Worm (Caenorhabditis elegans): Measurements from ENCODE around the gene srh-42.

Gene srh-42

DNA sequence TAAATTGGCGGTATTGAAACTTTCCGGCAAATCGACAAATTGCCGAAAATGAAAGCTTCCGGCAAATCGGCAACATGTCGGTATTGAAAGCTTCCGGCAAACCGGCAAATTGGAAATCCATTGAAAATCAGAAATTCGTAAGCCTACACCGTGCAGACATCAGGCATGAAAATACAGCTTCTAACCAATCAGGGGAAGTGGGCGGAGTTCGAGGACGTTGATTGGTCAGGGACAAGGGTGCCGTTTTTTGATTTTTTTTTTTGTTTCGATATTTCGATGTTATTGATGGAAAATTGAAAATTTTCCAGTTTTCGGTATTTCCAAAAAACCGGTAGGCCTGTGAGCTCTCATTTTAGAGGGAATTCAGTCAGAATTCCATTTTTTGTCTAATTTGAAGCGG lies 19.0 kb downstream of the srh-42 start:
- TF ChIP-seq nfya-1 (tag; optimal IDR thresholded peaks at IDR 0.05) (peak; percentile 88), F13H6.1 (tag; optimal IDR thresholded peaks at IDR 0.05) (no peak)

- no peak for TF ChIP-seq ahr-1 (tag; optimal IDR thresholded peaks at IDR 0.05)
- TF ChIP-seq nfya-1 (tag; optimal IDR thresholded peaks at IDR 0.05): peak; percentile 97
Observed at ce11 chrII:14269142-14269593, 19.7 kb downstream of the srh-42 start, which contains the start of gene Y54G11A.1. TSS of gene Y54G11A.1 (minus strand) at chrII:14269192.

ce11 chrII:14257943-14258342 lies 30.9 kb downstream of the srh-42 start:
- TF ChIP-seq pqm-1 (tag; optimal IDR thresholded peaks at IDR 0.05) (no peak), unc-42 (tag; optimal IDR thresholded peaks at IDR 0.05) (no peak), madf-2 (tag; optimal IDR thresholded peaks at IDR 0.05) (no peak), ceh-18 (tag; optimal IDR thresholded peaks at IDR 0.05) (no peak), sdc-2 (tag; optimal IDR thresholded peaks at IDR 0.05) (no peak), ceh-30 (tag; optimal IDR thresholded peaks at IDR 0.05) (no peak), K09A11.1 (tag; optimal IDR thresholded peaks at IDR 0.05; ENCODE audit: insufficient read depth) (no peak), C08G9.2 (tag; optimal IDR thresholded peaks at IDR 0.05) (no peak), ttx-3 (tag; optimal IDR thresholded peaks at IDR 0.05) (no peak)

ce11 chrII:14256779-14257178 lies 32.1 kb downstream of the srh-42 start, which contains the start of gene Y54G11A.19:
TSS of gene Y54G11A.19 (minus strand) at chrII:14256879.
- TF ChIP-seq tbx-7 (tag; optimal IDR thresholded peaks at IDR 0.05): no peak
- no peak for TF ChIP-seq mec-3 (tag; optimal IDR thresholded peaks at IDR 0.05; ENCODE audit: borderline replicate concordance)
- TF ChIP-seq fkh-6 (tag; optimal IDR thresholded peaks at IDR 0.05): no peak

- no peak for TF ChIP-seq ceh-22 (tag; optimal IDR thresholded peaks at IDR 0.05)
- no peak for TF ChIP-seq C38D4.7 (GFP tag; optimal IDR thresholded peaks at IDR 0.05)
- no peak for TF ChIP-seq ceh-2 (tag; optimal IDR thresholded peaks at IDR 0.05)
- no peak for TF ChIP-seq madf-2 (tag; optimal IDR thresholded peaks at IDR 0.05)
- TF ChIP-seq ceh-6 (GFP tag; optimal IDR thresholded peaks at IDR 0.05): no peak
- no peak for TF ChIP-seq lin-11 (tag; optimal IDR thresholded peaks at IDR 0.05)
- TF ChIP-seq che-1 (tag; optimal IDR thresholded peaks at IDR 0.05): no peak
- no peak for TF ChIP-seq ceh-31 (tag; optimal IDR thresholded peaks at IDR 0.05)
- TF ChIP-seq C08G9.2 (tag; optimal IDR thresholded peaks at IDR 0.05): no peak
- TF ChIP-seq sdc-2 (tag; optimal IDR thresholded peaks at IDR 0.05): no peak
- no peak for TF ChIP-seq ztf-16 (tag; optimal IDR thresholded peaks at IDR 0.05)
- no peak for TF ChIP-seq ceh-18 (tag; optimal IDR thresholded peaks at IDR 0.05)
- no peak for TF ChIP-seq hlh-8 (tag; optimal IDR thresholded peaks at IDR 0.05)
- TF ChIP-seq ahr-1 (tag; optimal IDR thresholded peaks at IDR 0.05): no peak
- no peak for TF ChIP-seq F13H6.1 (tag; optimal IDR thresholded peaks at IDR 0.05)
- no peak for TF ChIP-seq hlh-30 (tag; optimal IDR thresholded peaks at IDR 0.05; ENCODE audit: insufficient read depth)
- no peak for TF ChIP-seq unc-55 (GFP tag; optimal IDR thresholded peaks at IDR 0.05)
Observed at ce11 chrII:14255850-14256249, 33.0 kb downstream of the srh-42 start.

ce11 chrII:14252057-14252456 lies 36.8 kb downstream of the srh-42 start, which contains the start of gene Y54G11A.2:
TSS of gene Y54G11A.2 (plus strand) at chrII:14252357.
- TF ChIP-seq mec-3 (tag; optimal IDR thresholded peaks at IDR 0.05; ENCODE audit: borderline replicate concordance) (no peak), syd-9 (tag; optimal IDR thresholded peaks at IDR 0.05) (no peak), fkh-6 (tag; optimal IDR thresholded peaks at IDR 0.05) (no peak), ceh-34 (tag; optimal IDR thresholded peaks at IDR 0.05) (no peak), pat-9 (tag; optimal IDR thresholded peaks at IDR 0.05) (no peak), lim-6 (tag; optimal IDR thresholded peaks at IDR 0.05) (no peak), eyg-1 (tag; optimal IDR thresholded peaks at IDR 0.05) (no peak), ahr-1 (tag; optimal IDR thresholded peaks at IDR 0.05) (no peak), nhr-11 (tag; optimal IDR thresholded peaks at IDR 0.05) (no peak), ceh-18 (tag; optimal IDR thresholded peaks at IDR 0.05) (no peak), C38D4.7 (GFP tag; optimal IDR thresholded peaks at IDR 0.05) (no peak), hlh-6 (tag; optimal IDR thresholded peaks at IDR 0.05) (no peak), npax-4 (tag; optimal IDR thresholded peaks at IDR 0.05) (no peak), nfya-1 (tag; optimal IDR thresholded peaks at IDR 0.05) (no peak), ceh-31 (tag; optimal IDR thresholded peaks at IDR 0.05) (no peak), nhr-232 (tag; optimal IDR thresholded peaks at IDR 0.05) (no peak), rnt-1 (tag; optimal IDR thresholded peaks at IDR 0.05) (no peak), unc-42 (tag; optimal IDR thresholded peaks at IDR 0.05) (no peak), ceh-45 (GFP tag; IDR thresholded peaks at IDR 0.05) (no peak), sdc-2 (tag; optimal IDR thresholded peaks at IDR 0.05) (no peak)
